Worm (Caenorhabditis elegans) whole organism, early embryonic: ENCODE results near the gene gst-19.

Source experiments
- B0310.2 ChIP-seq: sonication (generic microtip); optimal IDR thresholded peaks from 2 replicates; lab custom pipeline; 2016; ENCODE audit warnings: mild to moderate bottlenecking, missing genetic modification characterization, missing compliant biosample characterization
- F13C5.2 ChIP-seq: sonication (generic microtip); optimal IDR thresholded peaks from 2 replicates; lab custom pipeline; 2017; ENCODE audit warnings: mild to moderate bottlenecking, missing genetic modification characterization, inconsistent platforms, missing compliant biosample characterization
- aly-1 ChIP-seq: sonication (generic microtip); optimal IDR thresholded peaks from 2 replicates; lab custom pipeline; 2016; ENCODE audit warnings: missing genetic modification characterization, missing compliant biosample characterization
- ama-1 ChIP-seq: fragments of 150-350 bp; optimal IDR thresholded peaks from 2 replicates; lab custom pipeline; 2014
- ceh-13 ChIP-seq: fragments of 200-800 bp; sonication (Bioruptor generic); optimal IDR thresholded peaks from 2 replicates; lab custom pipeline; 2018; ENCODE audit warnings: mild to moderate bottlenecking, missing genetic modification characterization, missing compliant biosample characterization
- ceh-36 ChIP-seq: sonication (generic microtip); optimal IDR thresholded peaks from 2 replicates; lab custom pipeline; 2016; ENCODE audit warnings: missing genetic modification characterization, inconsistent platforms, missing compliant biosample characterization
- ets-7 ChIP-seq: sonication (generic microtip); optimal IDR thresholded peaks from 2 replicates; lab custom pipeline; 2016; ENCODE audit warnings: missing genotype, missing genetic modification characterization, missing compliant biosample characterization
- flt-1 ChIP-seq: fragments of 200-800 bp; sonication (Bioruptor generic); IDR thresholded peaks from 2 replicates; pipeline ENCODE4 v1.3.6; 2022; ENCODE audit warnings: missing genetic modification characterization, missing compliant biosample characterization
- hmbx-1 ChIP-seq: sonication (generic microtip); optimal IDR thresholded peaks from 2 replicates; lab custom pipeline; 2016; ENCODE audit warnings: mild to moderate bottlenecking, missing genetic modification characterization, missing compliant biosample characterization
- hmg-4 ChIP-seq: fragments of 200-800 bp; sonication (Bioruptor generic); optimal IDR thresholded peaks from 2 replicates; lab custom pipeline; 2018; ENCODE audit warnings: mild to moderate bottlenecking, missing genetic modification characterization, missing compliant biosample characterization
- hnd-1 ChIP-seq: sonication (generic microtip); optimal IDR thresholded peaks from 2 replicates; lab custom pipeline; 2016; ENCODE audit warnings: missing genetic modification characterization, missing compliant biosample characterization
- pes-1 ChIP-seq: fragments of 200-800 bp; sonication (Bioruptor generic); IDR thresholded peaks from 2 replicates; pipeline ENCODE4 v1.3.6; 2022; ENCODE audit warnings: missing genetic modification reagents, missing genetic modification characterization, missing compliant biosample characterization
- scrt-1 ChIP-seq: fragments of 200-800 bp; sonication (Bioruptor generic); IDR thresholded peaks from 2 replicates; pipeline ENCODE4 v1.3.6; 2022; ENCODE audit warnings: missing genetic modification characterization, missing compliant biosample characterization
- sea-1 ChIP-seq: fragments of 200-800 bp; sonication (Bioruptor generic); conservative IDR thresholded peaks from 2 replicates; pipeline ENCODE4 v1.3.6; 2022; ENCODE audit warnings: missing genetic modification characterization, missing compliant biosample characterization
- tbx-11 ChIP-seq: fragments of 200-800 bp; sonication (Bioruptor generic); IDR thresholded peaks from 2 replicates; pipeline ENCODE4 v1.3.6; 2022; ENCODE audit warnings: missing genetic modification characterization, missing compliant biosample characterization
- tbx-37 ChIP-seq: fragments of 200-800 bp; sonication (Bioruptor generic); conservative IDR thresholded peaks from 2 replicates; pipeline ENCODE4 v1.3.6; 2022; ENCODE audit warnings: missing genetic modification reagents, missing genetic modification characterization, missing compliant biosample characterization
- tra-4 ChIP-seq: sonication (generic microtip); optimal IDR thresholded peaks from 2 replicates; lab custom pipeline; 2017; ENCODE audit warnings: missing genetic modification characterization, missing compliant biosample characterization

Gene gst-19

DNA sequence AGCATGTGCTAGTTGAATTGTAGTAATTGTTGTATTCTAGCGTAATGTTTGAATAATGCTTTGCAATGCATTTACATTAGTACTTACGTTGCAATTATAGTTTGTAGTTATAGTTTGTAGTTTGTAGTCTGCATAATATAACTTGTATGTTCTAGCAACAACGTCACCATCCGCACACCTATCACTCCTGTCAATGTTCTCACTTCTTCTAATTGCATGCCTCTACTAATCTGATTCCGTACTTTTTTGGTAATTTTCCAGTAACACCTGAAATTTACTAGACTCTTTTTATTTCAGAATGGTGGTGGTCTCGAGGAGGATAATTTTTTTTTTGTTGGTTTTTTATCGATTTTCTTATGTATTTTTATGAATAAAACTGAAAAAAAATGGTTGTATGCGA, 9.7 kb upstream of the gst-19 start:
- TF ChIP-seq B0310.2 (peak; percentile 10), hnd-1 (tag; lab: Kevin White, UChicago) (no peak)

DNA sequence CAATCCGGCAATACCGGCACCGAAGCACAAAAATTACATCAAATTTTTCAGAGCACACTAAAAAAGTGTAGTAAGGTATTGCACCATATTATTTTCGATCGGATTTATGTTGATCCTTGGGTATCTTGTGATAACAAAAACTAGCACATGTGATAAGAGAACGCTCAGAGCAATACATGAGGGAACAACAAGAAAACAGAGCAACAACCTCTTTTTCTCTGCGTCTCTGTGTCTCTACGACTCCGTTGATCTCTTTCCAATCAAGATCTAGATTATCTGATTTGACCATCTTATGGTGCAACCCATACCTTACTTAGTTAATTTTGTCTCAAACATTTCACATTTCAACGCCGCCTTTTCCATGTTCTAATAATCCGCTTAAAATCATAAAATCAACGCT, 5.3 kb upstream of the gst-19 start, which contains the start of gene tag-10:
Gene tag-10 (plus strand): TSS at position 347 of the 400 bp plus-strand sequence.
- no peak for TF ChIP-seq hnd-1 (tag; lab: Kevin White, UChicago)
- no peak for TF ChIP-seq ets-7 (tag; lab: Kevin White, UChicago)
- no peak for TF ChIP-seq sea-1 (GFP tag; lab: Robert Waterston, UW)
- no peak for TF ChIP-seq aly-1 (tag; lab: Kevin White, UChicago)
- no peak for TF ChIP-seq B0310.2
- no peak for TF ChIP-seq ceh-36 (tag; lab: Kevin White, UChicago)
- no peak for TF ChIP-seq ama-1 (lab: Kevin White, UChicago)
- no peak for TF ChIP-seq tbx-11 (GFP tag; lab: Robert Waterston, UW)
- no peak for TF ChIP-seq scrt-1 (GFP tag; lab: Robert Waterston, UW)
- TF ChIP-seq tra-4 (tag; lab: Kevin White, UChicago): no peak

DNA sequence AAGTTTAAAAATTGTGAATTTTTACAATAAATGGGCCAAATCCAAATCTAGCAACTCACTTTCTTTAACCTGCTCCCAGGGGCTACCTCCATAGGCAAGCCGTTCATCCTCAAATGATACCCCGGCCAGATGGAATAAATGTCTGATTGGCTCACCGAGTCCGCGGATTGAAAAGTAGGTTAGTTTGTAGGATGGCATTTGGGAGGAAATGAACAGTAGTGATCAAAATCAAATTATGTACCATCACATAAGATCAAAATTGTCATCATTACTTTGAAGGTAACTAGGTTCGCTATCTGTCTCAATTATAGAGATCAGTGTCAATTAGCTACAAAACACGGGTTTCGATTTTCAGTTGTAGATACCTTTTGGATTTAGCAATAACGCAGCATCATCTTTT, 3.7 kb upstream of the gst-19 start, which contains the start of the genes gst-17 and gst-18:
Gene gst-17 (minus strand): TSS at position 101 of the 400 bp plus-strand sequence.
Gene gst-18 (minus strand): TSS at position 198 of the 400 bp plus-strand sequence.
- TF ChIP-seq hnd-1 (tag; lab: Kevin White, UChicago) (no peak), ceh-36 (tag; lab: Kevin White, UChicago) (no peak), ceh-13 (GFP tag; lab: Kevin White, UChicago) (no peak), tbx-11 (GFP tag; lab: Robert Waterston, UW) (no peak), aly-1 (tag; lab: Kevin White, UChicago) (no peak), tra-4 (tag; lab: Kevin White, UChicago) (no peak), sea-1 (GFP tag; lab: Robert Waterston, UW) (no peak), F13C5.2 (no peak), scrt-1 (GFP tag; lab: Robert Waterston, UW) (no peak)

DNA sequence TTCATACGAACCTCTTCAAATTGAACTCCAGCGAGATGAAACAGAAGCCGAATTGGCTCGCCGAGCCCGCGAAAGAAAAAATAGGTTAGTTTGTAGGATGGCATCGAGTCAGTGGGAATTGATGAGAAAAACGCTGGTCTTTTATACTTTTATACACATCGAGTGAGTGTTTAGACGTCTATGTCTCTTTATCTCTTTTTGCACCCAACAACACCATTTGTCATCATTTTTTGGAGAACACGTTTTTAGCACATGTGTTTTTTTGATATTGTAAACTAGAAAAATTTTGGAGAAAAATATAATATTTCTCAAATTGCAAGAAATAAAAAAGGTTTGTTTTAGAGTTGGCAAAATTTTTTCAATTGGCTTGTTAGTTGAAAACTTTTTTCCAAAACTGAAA, 2.6 kb downstream of the gst-19 start, which contains the start of gene gst-16:
Gene gst-16 (minus strand): TSS at position 111 of the 400 bp plus-strand sequence.
- TF ChIP-seq pes-1 (GFP tag; lab: Robert Waterston, UW) (no peak), B0310.2 (no peak), ets-7 (tag; lab: Kevin White, UChicago) (no peak), aly-1 (tag; lab: Kevin White, UChicago) (no peak), tra-4 (tag; lab: Kevin White, UChicago) (no peak), hmbx-1 (tag; lab: Kevin White, UChicago) (no peak), ceh-36 (tag; lab: Kevin White, UChicago) (no peak), flt-1 (GFP tag; lab: Robert Waterston, UW) (no peak), scrt-1 (GFP tag; lab: Robert Waterston, UW) (no peak), F13C5.2 (no peak), sea-1 (GFP tag; lab: Robert Waterston, UW) (no peak), tbx-37 (GFP tag; lab: Robert Waterston, UW) (no peak), ceh-13 (GFP tag; lab: Kevin White, UChicago) (no peak), tbx-11 (GFP tag; lab: Robert Waterston, UW) (no peak), ama-1 (lab: Kevin White, UChicago) (no peak), hnd-1 (tag; lab: Kevin White, UChicago) (no peak), hmg-4 (no peak)

DNA sequence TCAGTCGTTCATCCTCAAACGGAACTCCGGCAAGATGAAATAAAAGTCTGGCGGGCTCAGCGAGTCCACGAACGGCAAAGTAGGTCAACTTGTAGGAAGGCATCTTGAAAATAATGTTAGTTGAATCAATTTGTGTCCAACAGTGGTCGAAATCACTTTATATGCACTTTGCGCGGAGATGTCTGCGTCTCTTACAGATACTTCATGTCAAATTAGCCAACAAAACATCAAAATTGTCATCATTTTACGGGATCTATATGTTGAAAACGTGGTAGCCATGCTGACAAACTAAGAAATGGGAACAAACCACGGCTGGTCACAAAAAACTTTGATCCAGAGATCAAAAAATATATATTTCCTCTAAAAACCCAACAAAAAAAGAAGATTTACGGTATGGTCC, 9.1 kb downstream of the gst-19 start, which contains the start of gene gst-12:
Gene gst-12 (minus strand): TSS at position 254 of the 400 bp plus-strand sequence.
- no peak for TF ChIP-seq tbx-11 (GFP tag; lab: Robert Waterston, UW)
- TF ChIP-seq hmbx-1 (tag; lab: Kevin White, UChicago): no peak
- TF ChIP-seq F13C5.2: no peak
- TF ChIP-seq aly-1 (tag; lab: Kevin White, UChicago): no peak
- TF ChIP-seq ama-1 (lab: Kevin White, UChicago): no peak
- no peak for TF ChIP-seq B0310.2
- TF ChIP-seq ceh-36 (tag; lab: Kevin White, UChicago): no peak
- TF ChIP-seq hmg-4: no peak
- no peak for TF ChIP-seq tbx-37 (GFP tag; lab: Robert Waterston, UW)
- TF ChIP-seq pes-1 (GFP tag; lab: Robert Waterston, UW): no peak
- no peak for TF ChIP-seq ceh-13 (GFP tag; lab: Kevin White, UChicago)
- TF ChIP-seq ets-7 (tag; lab: Kevin White, UChicago): no peak
- no peak for TF ChIP-seq sea-1 (GFP tag; lab: Robert Waterston, UW)
- no peak for TF ChIP-seq flt-1 (GFP tag; lab: Robert Waterston, UW)
- no peak for TF ChIP-seq tra-4 (tag; lab: Kevin White, UChicago)

DNA sequence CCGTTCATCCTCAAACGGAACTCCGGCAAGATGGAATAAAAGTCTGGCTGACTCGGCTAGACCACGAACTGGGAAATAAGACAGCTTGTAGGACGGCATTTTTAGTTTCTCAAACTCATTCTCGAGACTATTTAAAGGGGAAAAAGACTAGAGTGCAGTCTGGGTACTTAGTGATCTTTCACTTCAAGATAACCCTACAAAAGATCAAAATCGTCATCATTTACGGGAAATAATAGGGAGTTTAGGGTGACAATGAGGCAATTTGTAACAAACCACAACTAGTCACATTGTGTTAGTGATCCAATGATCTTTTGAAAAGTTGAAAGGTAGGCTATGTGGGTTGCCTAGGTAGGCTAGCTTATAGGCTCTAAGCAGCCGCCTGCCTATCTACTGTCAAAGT, 10.9 kb downstream of the gst-19 start, which contains the start of gene gst-14:
Gene gst-14 (minus strand): TSS at position 101 of the 400 bp plus-strand sequence.
- no peak for TF ChIP-seq tra-4 (tag; lab: Kevin White, UChicago)
- no peak for TF ChIP-seq hmbx-1 (tag; lab: Kevin White, UChicago)
- no peak for TF ChIP-seq aly-1 (tag; lab: Kevin White, UChicago)
- no peak for TF ChIP-seq ceh-13 (GFP tag; lab: Kevin White, UChicago)
- TF ChIP-seq tbx-11 (GFP tag; lab: Robert Waterston, UW): no peak
- no peak for TF ChIP-seq sea-1 (GFP tag; lab: Robert Waterston, UW)
- no peak for TF ChIP-seq ceh-36 (tag; lab: Kevin White, UChicago)
- no peak for TF ChIP-seq ets-7 (tag; lab: Kevin White, UChicago)
- TF ChIP-seq flt-1 (GFP tag; lab: Robert Waterston, UW): no peak
- TF ChIP-seq hmg-4: no peak
- no peak for TF ChIP-seq pes-1 (GFP tag; lab: Robert Waterston, UW)
- no peak for TF ChIP-seq F13C5.2
- no peak for TF ChIP-seq scrt-1 (GFP tag; lab: Robert Waterston, UW)
- no peak for TF ChIP-seq ama-1 (lab: Kevin White, UChicago)
- TF ChIP-seq tbx-37 (GFP tag; lab: Robert Waterston, UW): no peak
- TF ChIP-seq hnd-1 (tag; lab: Kevin White, UChicago): no peak
- no peak for TF ChIP-seq B0310.2

DNA sequence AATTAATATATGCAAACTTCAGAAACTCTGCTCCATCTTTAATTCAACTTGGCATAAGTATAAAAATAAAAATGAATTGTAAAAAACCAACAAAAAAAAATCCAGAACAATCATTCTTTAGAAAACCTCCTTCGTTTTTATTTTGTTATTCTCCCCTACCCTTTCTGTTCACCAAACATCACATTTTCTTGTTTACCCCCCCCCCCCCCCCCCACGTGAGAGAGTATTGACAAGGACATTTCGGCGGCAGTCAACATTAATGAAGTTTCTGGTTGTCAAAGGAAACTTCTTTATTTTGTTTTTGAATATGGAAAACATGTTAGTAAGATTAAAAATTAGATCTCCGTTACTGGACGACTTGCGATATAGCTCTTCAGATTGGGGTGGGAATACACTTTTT, 12.4 kb downstream of the gst-19 start:
- TF ChIP-seq B0310.2 (no peak), ets-7 (tag; lab: Kevin White, UChicago) (no peak), F13C5.2 (no peak), tra-4 (tag; lab: Kevin White, UChicago) (no peak), aly-1 (tag; lab: Kevin White, UChicago) (no peak), ceh-13 (GFP tag; lab: Kevin White, UChicago) (no peak), ceh-36 (tag; lab: Kevin White, UChicago) (no peak), flt-1 (GFP tag; lab: Robert Waterston, UW) (no peak), tbx-37 (GFP tag; lab: Robert Waterston, UW) (no peak), pes-1 (GFP tag; lab: Robert Waterston, UW) (no peak), hmbx-1 (tag; lab: Kevin White, UChicago) (no peak), hnd-1 (tag; lab: Kevin White, UChicago) (no peak), scrt-1 (GFP tag; lab: Robert Waterston, UW) (no peak), tbx-11 (GFP tag; lab: Robert Waterston, UW) (no peak), ama-1 (lab: Kevin White, UChicago) (no peak)
